Worm (Caenorhabditis elegans) whole organism, L1 larva: Measurements from ENCODE around the gene F11E6.6.
A peak's percentile ranks its signal among the peaks of the same experiment; 100 is the strongest.

ENCODE experiments used
- C04F5.9 ChIP-seq: sonication (generic microtip); optimal IDR thresholded peaks from 2 replicates; lab custom pipeline; 2016; ENCODE audit warnings: missing genetic modification characterization, missing compliant biosample characterization
- C16A3.4 ChIP-seq: fragments of 150-350 bp; optimal IDR thresholded peaks from 2 replicates; lab custom pipeline; 2014; ENCODE audit warnings: missing biosample characterization, missing genetic modification characterization
- C34B4.2 ChIP-seq: sonication (generic microtip); optimal IDR thresholded peaks from 2 replicates; lab custom pipeline; 2017; ENCODE audit warnings: mild to moderate bottlenecking, missing genetic modification characterization, missing compliant biosample characterization
- F16B12.6 ChIP-seq: fragments of 150-350 bp; optimal IDR thresholded peaks from 2 replicates; lab custom pipeline; 2014; ENCODE audit warnings: missing biosample characterization, missing genetic modification characterization
- Y116A8C.19 ChIP-seq: sonication (generic microtip); optimal IDR thresholded peaks from 2 replicates; lab custom pipeline; 2016; ENCODE audit warnings: missing compliant biosample characterization, missing genetic modification characterization, borderline replicate concordance
- aha-1 ChIP-seq: fragments of 150-350 bp; optimal IDR thresholded peaks from 2 replicates; lab custom pipeline; 2014; ENCODE audit warnings: missing biosample characterization, missing genetic modification characterization
- alr-1 ChIP-seq: fragments of 200-800 bp; sonication (Bioruptor generic); optimal IDR thresholded peaks from 2 replicates; lab custom pipeline; 2018; ENCODE audit warnings: borderline replicate concordance, mild to moderate bottlenecking, missing genetic modification characterization, missing compliant biosample characterization
- aly-2 ChIP-seq: fragments of 150-350 bp; optimal IDR thresholded peaks from 2 replicates; lab custom pipeline; 2014; ENCODE audit warnings: missing biosample characterization, missing genetic modification characterization
- blmp-1 ChIP-seq: fragments of 150-350 bp; optimal IDR thresholded peaks from 2 replicates; lab custom pipeline; 2014; ENCODE audit warnings: missing biosample characterization, missing genetic modification characterization
- ces-1 ChIP-seq: fragments of 150-350 bp; optimal IDR thresholded peaks from 2 replicates; lab custom pipeline; 2014; ENCODE audit warnings: missing biosample characterization, missing genetic modification reagents, missing genetic modification characterization
- dpl-1 ChIP-seq, 3 experiments: fragments of 150-350 bp in 2 of 3; sonication (generic microtip) in 1 of 3; optimal IDR thresholded peaks; 2 replicates each; lab custom pipeline; 2014 to 2017; ENCODE audit warnings: missing biosample characterization in 3 of 3, missing genetic modification characterization in 3 of 3, missing genetic modification reagents in 3 of 3
- dsc-1 ChIP-seq: sonication (generic microtip); optimal IDR thresholded peaks from 2 replicates; lab custom pipeline; 2016; ENCODE audit warnings: mild to moderate bottlenecking, missing genetic modification characterization, missing compliant biosample characterization
- efl-1 ChIP-seq, 4 experiments: fragments of 150-350 bp; optimal IDR thresholded peaks in 3 of 4; peaks in 1 of 4; 1 replicate in 1 of 4; 2 replicates in 3 of 4; lab custom pipeline; 2014; ENCODE audit warnings: missing biosample characterization in 2 of 4, missing genetic modification characterization in 2 of 4, missing genetic modification reagents in 2 of 4
- egl-27 ChIP-seq, 2 experiments: fragments of 150-350 bp in 1 of 2; sonication (generic microtip); optimal IDR thresholded peaks; 3 replicates each; lab custom pipeline; 2017 to 2018; ENCODE audit warnings: missing biosample characterization in 2 of 2, missing genetic modification characterization in 2 of 2, missing genetic modification reagents in 2 of 2
- hlh-17 ChIP-seq: fragments of 200-800 bp; sonication (Bioruptor generic); optimal IDR thresholded peaks from 2 replicates; lab custom pipeline; 2018; ENCODE audit warnings: missing genetic modification characterization, mild to moderate bottlenecking, missing compliant biosample characterization, moderate library complexity, borderline replicate concordance
- hlh-4 ChIP-seq: sonication (generic microtip); optimal IDR thresholded peaks from 2 replicates; lab custom pipeline; 2016; ENCODE audit warnings: mild to moderate bottlenecking, missing genetic modification characterization, missing compliant biosample characterization
- hpl-2 ChIP-seq: fragments of 150-350 bp; optimal IDR thresholded peaks from 2 replicates; lab custom pipeline; 2014; ENCODE audit warnings: missing biosample characterization, missing genetic modification reagents, missing genetic modification characterization
- irx-1 ChIP-seq: sonication (generic microtip); optimal IDR thresholded peaks from 2 replicates; lab custom pipeline; 2016; ENCODE audit warnings: missing genetic modification characterization, missing compliant biosample characterization
- isw-1 ChIP-seq: fragments of 200-800 bp; sonication (Bioruptor generic); IDR thresholded peaks from 2 replicates; pipeline ENCODE4 v1.3.6; 2022; ENCODE audit warnings: missing genetic modification characterization, missing compliant biosample characterization
- lin-14 ChIP-seq: fragments of 200-800 bp; sonication (Bioruptor generic); optimal IDR thresholded peaks from 2 replicates; lab custom pipeline; 2018; ENCODE audit warnings: mild to moderate bottlenecking, missing genetic modification characterization, moderate library complexity, missing compliant biosample characterization
- lin-15B ChIP-seq: fragments of 150-350 bp; sonication (generic microtip); optimal IDR thresholded peaks from 3 replicates; lab custom pipeline; 2014; ENCODE audit warnings: missing biosample characterization, missing genetic modification characterization
- nhr-19 ChIP-seq: fragments of 200-800 bp; sonication (Bioruptor generic); conservative IDR thresholded peaks from 2 replicates; pipeline ENCODE4 v1.3.6; 2022; ENCODE audit warnings: missing genetic modification characterization, missing compliant biosample characterization
- nhr-20 ChIP-seq: sonication (generic microtip); optimal IDR thresholded peaks from 2 replicates; lab custom pipeline; 2016; ENCODE audit warnings: mild to moderate bottlenecking, missing genetic modification characterization, missing compliant biosample characterization
- nhr-237 ChIP-seq: fragments of 150-350 bp; optimal IDR thresholded peaks from 2 replicates; lab custom pipeline; 2014; ENCODE audit warnings: missing biosample characterization, missing genetic modification characterization
- nhr-77 ChIP-seq: fragments of 150-350 bp; optimal IDR thresholded peaks from 2 replicates; lab custom pipeline; 2014; ENCODE audit warnings: missing biosample characterization, missing genetic modification characterization
- nhr-90 ChIP-seq: sonication (generic microtip); optimal IDR thresholded peaks from 2 replicates; lab custom pipeline; 2016; ENCODE audit warnings: mild to moderate bottlenecking, missing genetic modification characterization, missing compliant biosample characterization; ENCODE audit not compliant: poor library complexity
- pag-3 ChIP-seq: sonication (generic microtip); optimal IDR thresholded peaks from 2 replicates; lab custom pipeline; 2017; ENCODE audit warnings: missing genetic modification characterization, mild to moderate bottlenecking, missing compliant biosample characterization, antibody characterized with exemption, borderline replicate concordance; ENCODE audit not compliant: insufficient read depth
- pqm-1 ChIP-seq: sonication (generic microtip); optimal IDR thresholded peaks from 3 replicates; lab custom pipeline; 2017; ENCODE audit warnings: missing biosample characterization, missing genetic modification characterization
- skn-1 ChIP-seq: fragments of 150-350 bp; optimal IDR thresholded peaks from 2 replicates; lab custom pipeline; 2014; ENCODE audit warnings: missing biosample characterization, missing genetic modification characterization
- sptf-1 ChIP-seq: fragments of 150-350 bp; optimal IDR thresholded peaks from 2 replicates; lab custom pipeline; 2014; ENCODE audit warnings: missing biosample characterization, missing genetic modification characterization
- swsn-7 ChIP-seq: sonication (generic microtip); optimal IDR thresholded peaks from 2 replicates; lab custom pipeline; 2016; ENCODE audit warnings: missing genetic modification characterization, missing compliant biosample characterization
- unc-130 ChIP-seq: fragments of 150-350 bp; optimal IDR thresholded peaks from 2 replicates; lab custom pipeline; 2017; ENCODE audit warnings: missing biosample characterization, missing genetic modification characterization, inconsistent platforms
- unc-62 ChIP-seq: fragments of 150-350 bp; optimal IDR thresholded peaks from 2 replicates; lab custom pipeline; 2014; ENCODE audit warnings: missing biosample characterization, missing genetic modification reagents, missing genetic modification characterization
- unc-98 ChIP-seq: fragments of 200-800 bp; sonication (Bioruptor generic); IDR thresholded peaks from 2 replicates; pipeline ENCODE4 v1.3.6; 2022; ENCODE audit warnings: missing genetic modification characterization, missing compliant biosample characterization
- xbp-1 ChIP-seq: sonication (generic microtip); optimal IDR thresholded peaks from 2 replicates; lab custom pipeline; 2016; ENCODE audit warnings: missing genetic modification characterization, missing compliant biosample characterization

The F11E6.6 gene

ce11 chrIV:17461222-17461707 lies 4.5 kb downstream of the F11E6.6 start, which contains the start of gene rif-1.1 (continued):
- TF ChIP-seq unc-98 = no peak
- TF ChIP-seq C04F5.9 = no peak
- peak; percentile 52 for TF ChIP-seq skn-1 (tag; lab: Kevin White, UChicago)
- TF ChIP-seq irx-1 (tag; lab: Kevin White, UChicago) = no peak
- TF ChIP-seq C16A3.4 (tag; lab: Kevin White, UChicago) = peak; percentile 70
- TF ChIP-seq isw-1 (GFP tag; lab: Robert Waterston, UW) = no peak
- TF ChIP-seq aly-2 = no peak
- peak; percentile 48 for TF ChIP-seq swsn-7
- TF ChIP-seq dpl-1 (GFP tag; optimal IDR thresholded peaks at IDR 0.05; lab: Kevin White, UChicago) = peak; percentile 91 to 94 (median 92)
- peak; percentile 30 for TF ChIP-seq nhr-90
- no peak for TF ChIP-seq aha-1
- no peak for TF ChIP-seq sptf-1 (tag; lab: Kevin White, UChicago)
- TF ChIP-seq xbp-1 (tag; lab: Kevin White, UChicago) = peak; percentile 17
- no peak for TF ChIP-seq unc-62 (GFP tag; lab: Kevin White, UChicago)
- peak; percentile 89 for TF ChIP-seq F16B12.6
- peak; percentile 41 for TF ChIP-seq nhr-77 (tag; lab: Kevin White, UChicago)
- TF ChIP-seq pag-3 (tag; lab: Kevin White, UChicago) = no peak
- no peak for TF ChIP-seq hlh-4 (tag; lab: Kevin White, UChicago)
- peak; percentile 4 for TF ChIP-seq unc-130 (tag; lab: Kevin White, UChicago)

DNA sequence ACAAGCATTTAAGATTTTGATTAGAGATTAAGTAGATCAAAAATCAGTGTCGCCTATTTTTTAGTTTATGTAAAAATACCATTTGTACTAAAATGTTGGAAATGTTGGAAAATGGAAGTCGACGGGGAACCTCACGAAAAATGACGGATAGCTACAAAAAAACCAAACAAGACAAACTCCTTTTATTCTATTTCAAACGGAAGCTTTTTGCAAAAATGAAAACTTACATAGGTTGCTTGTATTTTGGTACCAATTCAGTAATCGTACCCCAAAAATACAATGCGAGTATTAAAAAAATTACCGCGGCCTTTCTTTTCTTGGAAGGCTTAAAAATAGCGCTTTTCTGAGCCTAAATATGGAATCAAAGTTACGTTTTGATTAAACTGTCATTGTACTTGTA lies 11.8 kb downstream of the F11E6.6 start:
- TF ChIP-seq nhr-20 (tag; lab: Kevin White, UChicago) (no peak), efl-1 (optimal IDR thresholded peaks at IDR 0.05; lab: Kevin White, UChicago) (no peak), efl-1 (GFP tag; optimal IDR thresholded peaks at IDR 0.05 in 1 of 2; lab: Kevin White, UChicago) (peak in 1 of 2 experiments; percentile 10)

DNA sequence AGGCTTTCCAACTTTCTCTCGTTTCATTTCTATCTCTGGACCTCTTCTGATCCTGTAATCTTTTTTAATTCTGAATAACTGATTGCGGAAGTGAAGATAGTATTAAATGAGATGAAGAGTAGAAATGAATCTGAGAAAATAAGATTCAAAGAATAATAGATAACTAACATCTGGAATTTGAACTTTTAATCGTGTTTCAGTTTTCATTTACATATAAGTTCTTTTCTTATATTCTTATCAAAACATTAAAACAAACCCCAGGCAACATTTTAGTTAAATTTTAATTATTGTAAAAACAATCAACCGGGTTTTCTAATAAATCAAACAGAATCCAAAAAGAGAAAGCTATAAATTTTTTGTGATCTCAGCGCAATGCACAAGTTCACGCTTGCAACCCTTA lies 12.6 kb downstream of the F11E6.6 start:
- no peak for TF ChIP-seq efl-1 (optimal IDR thresholded peaks at IDR 0.05; lab: Kevin White, UChicago)
- peak in 1 of 2 experiments; percentile 62 for TF ChIP-seq efl-1 (GFP tag; optimal IDR thresholded peaks at IDR 0.05 in 1 of 2; lab: Kevin White, UChicago)
- TF ChIP-seq egl-27 (tag; optimal IDR thresholded peaks at IDR 0.05; lab: Kevin White, UChicago) = no peak
- peak; percentile 86 for TF ChIP-seq blmp-1

DNA sequence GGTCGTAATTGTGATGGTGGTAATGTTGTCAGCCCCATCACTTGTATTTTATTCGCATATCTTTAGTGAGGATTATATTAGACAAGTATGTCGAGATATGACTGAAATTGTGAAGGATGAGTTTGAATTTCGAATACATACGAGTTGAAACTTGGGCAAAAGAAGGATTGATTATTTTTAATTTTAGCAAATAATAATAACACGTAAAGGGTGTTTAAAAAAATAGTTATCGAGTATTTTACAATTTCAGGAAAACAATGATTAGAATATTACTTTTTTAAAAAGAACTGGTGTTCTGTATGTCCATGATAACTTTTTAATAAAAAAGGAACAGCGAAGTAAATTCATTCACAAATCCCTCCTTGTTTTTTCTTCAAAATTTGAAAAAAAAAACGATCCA lies 15.3 kb downstream of the F11E6.6 start, which contains the start of gene F11E6.8:
TSS of gene F11E6.8 (minus strand) at position 101 of the 400 bp plus-strand sequence.
- TF ChIP-seq C34B4.2 (tag; lab: Kevin White, UChicago) (no peak), blmp-1 (no peak), lin-15B (no peak), nhr-19 (GFP tag; lab: Robert Waterston, UW) (no peak), alr-1 (no peak), unc-62 (GFP tag; lab: Kevin White, UChicago) (no peak), nhr-237 (tag; lab: Kevin White, UChicago) (no peak), ces-1 (GFP tag; lab: Kevin White, UChicago) (no peak), hpl-2 (GFP tag; lab: Kevin White, UChicago) (no peak), dsc-1 (tag; lab: Kevin White, UChicago) (no peak), pqm-1 (no peak), Y116A8C.19 (tag; lab: Kevin White, UChicago) (no peak), lin-14 (GFP tag; lab: Kevin White, UChicago) (no peak), hlh-17 (GFP tag; lab: Kevin White, UChicago) (no peak), nhr-90 (no peak)
